Worm (Caenorhabditis elegans) whole organism, L1 larva: ENCODE results near the gene str-169.

Experiments
- C16A3.4 ChIP-seq: fragments of 150-350 bp; optimal IDR thresholded peaks from 2 replicates; lab custom pipeline; 2014; ENCODE audit warnings: missing biosample characterization, missing genetic modification characterization
- Y116A8C.19 ChIP-seq: sonication (generic microtip); optimal IDR thresholded peaks from 2 replicates; lab custom pipeline; 2016; ENCODE audit warnings: missing compliant biosample characterization, missing genetic modification characterization, borderline replicate concordance
- jun-1 ChIP-seq: fragments of 150-350 bp; optimal IDR thresholded peaks from 2 replicates; lab custom pipeline; 2014; ENCODE audit warnings: missing biosample characterization, missing genetic modification reagents, missing genetic modification characterization
- lin-39 ChIP-seq: fragments of 150-350 bp; optimal IDR thresholded peaks from 2 replicates; lab custom pipeline; 2014; ENCODE audit warnings: missing biosample characterization, missing genetic modification reagents, missing genetic modification characterization
- lir-3 ChIP-seq: sonication (generic microtip); optimal IDR thresholded peaks from 2 replicates; lab custom pipeline; 2016; ENCODE audit warnings: mild to moderate bottlenecking, missing genetic modification characterization, moderate library complexity, missing compliant biosample characterization; ENCODE audit not compliant: poor library complexity
- unc-62 ChIP-seq: fragments of 150-350 bp; optimal IDR thresholded peaks from 2 replicates; lab custom pipeline; 2014; ENCODE audit warnings: missing biosample characterization, missing genetic modification reagents, missing genetic modification characterization
- xbp-1 ChIP-seq: sonication (generic microtip); optimal IDR thresholded peaks from 2 replicates; lab custom pipeline; 2016; ENCODE audit warnings: missing genetic modification characterization, missing compliant biosample characterization
- zip-4 ChIP-seq: fragments of 200-800 bp; sonication (Bioruptor generic); optimal IDR thresholded peaks from 2 replicates; lab custom pipeline; 2018; ENCODE audit warnings: mild to moderate bottlenecking, missing genetic modification characterization, moderate library complexity, missing compliant biosample characterization

The str-169 gene

DNA sequence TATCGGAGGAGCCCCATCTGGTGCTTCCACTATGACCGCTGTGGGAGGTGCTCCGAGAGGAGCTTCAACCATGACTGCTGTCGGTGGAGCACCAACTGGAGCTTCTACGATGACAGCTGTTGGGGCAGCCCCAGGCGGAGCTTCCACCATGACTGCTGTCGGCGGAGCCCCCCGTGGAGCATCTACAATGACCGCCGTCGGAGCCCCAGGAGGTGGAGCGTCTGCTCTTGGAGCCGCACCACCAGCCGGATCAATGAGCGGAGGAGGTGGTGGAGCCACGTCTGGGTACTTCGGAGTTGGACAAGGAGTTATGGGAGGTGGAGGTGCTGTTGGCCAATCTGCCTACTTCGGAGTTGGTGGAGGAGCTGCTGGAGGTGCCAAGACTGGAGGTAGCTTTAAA lies 51.1 kb downstream of the str-169 start:
- TF ChIP-seq lin-39 (tag; lab: Kevin White, UChicago) (no peak), jun-1 (tag; lab: Kevin White, UChicago) (no peak), xbp-1 (tag; lab: Kevin White, UChicago) (no peak), C16A3.4 (no peak), Y116A8C.19 (tag; lab: Kevin White, UChicago) (no peak), unc-62 (GFP tag; lab: Kevin White, UChicago) (no peak), lir-3 (no peak), zip-4 (GFP tag; lab: Kevin White, UChicago) (no peak)
